Fruit fly (Drosophila melanogaster) whole organism, adult: Measurements from ENCODE around the gene CG9689.

ENCODE experiments used
- CG11617 ChIP-seq: fragments of 200-800 bp; sonication (Bioruptor generic); optimal IDR thresholded peaks from 2 replicates; lab custom pipeline; 2017; ENCODE audit warnings: mild to moderate bottlenecking, missing biosample characterization, missing genetic modification reagents, missing genetic modification characterization
- CG12768 ChIP-seq: fragments of 200-800 bp; sonication (Bioruptor generic); optimal IDR thresholded peaks from 2 replicates; lab custom pipeline; 2017; ENCODE audit warnings: missing biosample characterization, missing genetic modification characterization, mild to moderate bottlenecking, moderate library complexity, missing genetic modification reagents
- CG14711 ChIP-seq: fragments of 200-800 bp; sonication (Bioruptor generic); optimal IDR thresholded peaks from 2 replicates; lab custom pipeline; 2018; ENCODE audit warnings: missing biosample characterization, mild to moderate bottlenecking, missing genetic modification characterization, moderate library complexity
- CG1620 ChIP-seq: fragments of 200-800 bp; sonication (Bioruptor generic); optimal IDR thresholded peaks from 2 replicates; lab custom pipeline; 2016; ENCODE audit warnings: missing biosample characterization, missing genetic modification characterization
- CG33017 ChIP-seq: fragments of 200-800 bp; sonication (Bioruptor generic); optimal IDR thresholded peaks from 2 replicates; lab custom pipeline; 2018; ENCODE audit warnings: missing biosample characterization, mild to moderate bottlenecking, missing genetic modification characterization, moderate library complexity
- CG5204 ChIP-seq: fragments of 200-800 bp; sonication (Bioruptor generic); optimal IDR thresholded peaks from 2 replicates; lab custom pipeline; 2016; ENCODE audit warnings: missing biosample characterization, missing genetic modification characterization
- CG7045 ChIP-seq: fragments of 200-800 bp; sonication (Bioruptor generic); optimal IDR thresholded peaks from 2 replicates; lab custom pipeline; 2017; ENCODE audit warnings: missing biosample characterization, mild to moderate bottlenecking, missing genetic modification characterization
- CG7101 ChIP-seq: fragments of 200-800 bp; sonication (Bioruptor generic); optimal IDR thresholded peaks from 2 replicates; lab custom pipeline; 2018; ENCODE audit warnings: missing biosample characterization, mild to moderate bottlenecking, missing genetic modification characterization, moderate library complexity
- Clk ChIP-seq: fragments of 200-800 bp; sonication (Bioruptor generic); optimal IDR thresholded peaks from 2 replicates; lab custom pipeline; 2017; ENCODE audit warnings: missing biosample characterization, missing genetic modification characterization
- Crg-1 ChIP-seq: fragments of 200-800 bp; sonication (Bioruptor generic); optimal IDR thresholded peaks from 2 replicates; lab custom pipeline; 2016; ENCODE audit warnings: missing biosample characterization, missing genetic modification characterization
- Hr96 ChIP-seq: fragments of 200-800 bp; sonication (Bioruptor generic); optimal IDR thresholded peaks from 2 replicates; lab custom pipeline; 2016; ENCODE audit warnings: missing biosample characterization, missing genetic modification characterization
- Mnt ChIP-seq: fragments of 200-800 bp; sonication (Bioruptor generic); optimal IDR thresholded peaks from 2 replicates; lab custom pipeline; 2016; ENCODE audit warnings: missing biosample characterization, mild to moderate bottlenecking, missing genetic modification characterization
- bab1 ChIP-seq: fragments of 200-800 bp; sonication (Bioruptor generic); optimal IDR thresholded peaks from 3 replicates; lab custom pipeline; 2019; ENCODE audit warnings: missing biosample characterization, mild to moderate bottlenecking, missing genetic modification characterization, moderate library complexity
- cic ChIP-seq: fragments of 200-800 bp; sonication (Bioruptor generic); optimal IDR thresholded peaks from 2 replicates; lab custom pipeline; 2017; ENCODE audit warnings: missing biosample characterization, mild to moderate bottlenecking, missing genetic modification characterization, moderate library complexity
- cnc ChIP-seq, 2 experiments: fragments of >200 bp; optimal IDR thresholded peaks; 2 replicates each; lab custom pipeline; 2017
- kay ChIP-seq: fragments of 200-800 bp; sonication (Bioruptor generic); peaks from one replicate; lab custom pipeline; 2016; ENCODE audit warnings: missing biosample characterization, missing genetic modification characterization, borderline replicate concordance
- ovo ChIP-seq: fragments of 200-800 bp; sonication (Bioruptor generic); optimal IDR thresholded peaks from 2 replicates; lab custom pipeline; 2016; ENCODE audit warnings: missing biosample characterization, missing genetic modification characterization
- pad ChIP-seq: fragments of 200-800 bp; sonication (Bioruptor generic); optimal IDR thresholded peaks from 3 replicates; lab custom pipeline; 2017; ENCODE audit warnings: missing biosample characterization, missing genetic modification characterization, mild to moderate bottlenecking, moderate library complexity, missing genetic modification reagents
- tj ChIP-seq: fragments of 200-800 bp; sonication (Bioruptor generic); optimal IDR thresholded peaks from 3 replicates; lab custom pipeline; 2017; ENCODE audit warnings: missing biosample characterization, mild to moderate bottlenecking, missing genetic modification characterization, moderate library complexity
- toe ChIP-seq: fragments of 200-800 bp; sonication (Bioruptor generic); optimal IDR thresholded peaks from 2 replicates; lab custom pipeline; 2016; ENCODE audit warnings: missing biosample characterization, missing genetic modification characterization

CG9689 gene

dm6 chrX:9875948-9876853 lies 5.6 kb upstream of the CG9689 start, which contains the start of gene CG15247:
Gene CG15247, minus strand, starts transcription at chrX:9876672.
- TF ChIP-seq cic (no peak), CG5204 (no peak), CG14711 (tag; lab: Kevin White, UChicago) (peak; percentile 12), CG33017 (no peak), CG7101 (peak; percentile 37), pad (GFP tag; lab: Kevin White, UChicago) (no peak)

- TF ChIP-seq CG14711 (tag; lab: Kevin White, UChicago) (no peak), Mnt (GFP tag; lab: Kevin White, UChicago) (no peak)
Measured at dm6 chrX:9877240-9877639, 4.5 kb upstream of the CG9689 start.

dm6 chrX:9878125-9878524 lies 3.6 kb upstream of the CG9689 start, which contains the start of gene CG1468:
Gene CG1468, plus strand, starts transcription at chrX:9878422.
- TF ChIP-seq toe (GFP tag; lab: Kevin White, UChicago) (no peak), Crg-1 (no peak), pad (GFP tag; lab: Kevin White, UChicago) (no peak), Clk (no peak), cic (no peak), cnc (optimal IDR thresholded peaks at IDR 0.05; lab: Kevin White, UChicago) (no peak), CG12768 (no peak), bab1 (GFP tag; lab: Kevin White, UChicago) (no peak), CG7101 (no peak), CG14711 (tag; lab: Kevin White, UChicago) (no peak), ovo (GFP tag; lab: Kevin White, UChicago) (no peak), CG1620 (no peak), tj (GFP tag; lab: Kevin White, UChicago) (no peak), kay (GFP tag; lab: Kevin White, UChicago) (no peak), CG33017 (no peak), CG7045 (GFP tag; lab: Kevin White, UChicago) (no peak)

- no peak for TF ChIP-seq bab1 (GFP tag; lab: Kevin White, UChicago)
- TF ChIP-seq Crg-1, result no peak
- TF ChIP-seq CG7101, result no peak
- TF ChIP-seq CG11617 (GFP tag; lab: Kevin White, UChicago), result no peak
- TF ChIP-seq Hr96 (GFP tag; lab: Kevin White, UChicago), result no peak
- no peak for TF ChIP-seq ovo (GFP tag; lab: Kevin White, UChicago)
- no peak for TF ChIP-seq Mnt (GFP tag; lab: Kevin White, UChicago)
- no peak for TF ChIP-seq cnc (optimal IDR thresholded peaks at IDR 0.05; lab: Kevin White, UChicago)
- no peak for TF ChIP-seq tj (GFP tag; lab: Kevin White, UChicago)
- TF ChIP-seq CG7045 (GFP tag; lab: Kevin White, UChicago), result no peak
Measured at dm6 chrX:9879570-9879969, 2.2 kb upstream of the CG9689 start, which contains the start of gene CG9686. Gene CG9686, plus strand, starts transcription at chrX:9879870.

DNA sequence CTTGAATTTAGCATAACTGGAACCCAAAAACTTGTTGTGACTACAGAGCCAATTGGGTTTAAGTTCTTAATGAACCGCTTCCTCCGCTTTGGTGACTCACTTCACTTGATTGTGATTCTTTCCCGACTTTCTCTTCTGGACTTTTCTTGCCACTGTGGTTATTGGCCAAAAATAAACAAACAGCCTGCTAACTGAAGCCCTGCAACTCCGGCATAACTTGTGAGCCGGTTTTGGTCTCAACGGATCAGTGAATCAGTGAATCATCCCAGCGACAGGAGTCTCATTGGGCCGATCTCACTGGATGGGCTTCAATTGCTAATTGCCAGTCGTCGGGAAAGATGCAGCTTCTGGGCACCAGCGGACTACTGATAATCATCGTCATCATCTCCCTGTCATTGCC lies 1.1 kb downstream of the CG9689 start:
- TF ChIP-seq CG12768, result no peak
- TF ChIP-seq CG5204, result no peak
- no peak for TF ChIP-seq bab1 (GFP tag; lab: Kevin White, UChicago)
- TF ChIP-seq Crg-1, result no peak
- TF ChIP-seq toe (GFP tag; lab: Kevin White, UChicago), result no peak
- no peak for TF ChIP-seq Hr96 (GFP tag; lab: Kevin White, UChicago)
- TF ChIP-seq CG7045 (GFP tag; lab: Kevin White, UChicago), result no peak
- TF ChIP-seq CG1620, result no peak
- no peak for TF ChIP-seq CG14711 (tag; lab: Kevin White, UChicago)

DNA sequence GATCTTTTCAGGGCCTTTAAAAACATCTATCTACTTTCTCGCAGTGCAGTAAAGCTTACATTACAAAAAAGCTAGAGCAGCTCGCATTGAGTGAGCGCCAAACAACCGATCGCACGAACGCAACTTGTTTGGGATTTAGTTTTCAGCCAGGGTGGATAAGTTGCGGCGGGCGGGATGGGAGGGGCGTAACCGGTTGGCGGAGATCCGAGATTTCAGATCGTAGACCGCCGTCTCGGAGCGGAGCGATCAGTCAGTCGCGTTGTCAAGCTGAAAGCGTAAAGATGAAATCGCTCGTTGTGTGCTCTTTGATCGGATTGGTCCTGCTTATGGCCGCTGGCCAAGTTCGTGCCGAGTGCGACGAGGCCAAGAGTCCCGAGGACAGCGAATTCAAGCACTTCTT lies 2.5 kb downstream of the CG9689 start, which contains the start of gene CG9691:
CG9691 (plus strand) TSS at position 222 of the 400 bp plus-strand sequence.
- TF ChIP-seq tj (GFP tag; lab: Kevin White, UChicago) (no peak), CG12768 (no peak), CG33017 (no peak), bab1 (GFP tag; lab: Kevin White, UChicago) (no peak), CG14711 (tag; lab: Kevin White, UChicago) (no peak), cic (no peak), CG7101 (no peak), ovo (GFP tag; lab: Kevin White, UChicago) (no peak)

DNA sequence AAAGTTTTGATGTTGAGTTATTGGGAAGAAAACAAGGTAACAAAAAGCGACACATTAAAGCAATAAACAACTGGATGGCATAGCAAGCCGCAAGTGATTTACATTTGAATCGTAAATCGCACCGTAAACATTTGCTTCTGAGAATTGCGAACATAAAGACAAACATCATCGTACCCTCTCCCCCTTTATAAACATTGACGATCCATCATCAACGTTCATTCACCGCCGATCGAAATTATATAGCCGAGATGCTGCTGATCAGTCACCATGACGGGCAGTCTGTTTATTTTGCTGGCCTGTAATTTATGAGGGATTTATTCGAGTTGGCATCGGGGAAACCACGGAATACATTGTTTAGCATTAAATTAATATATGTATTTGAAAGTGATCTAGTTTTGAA lies 3.6 kb downstream of the CG9689 start:
- TF ChIP-seq tj (GFP tag; lab: Kevin White, UChicago) (no peak), cnc (optimal IDR thresholded peaks at IDR 0.05; lab: Kevin White, UChicago) (no peak), CG12768 (no peak), pad (GFP tag; lab: Kevin White, UChicago) (no peak), CG11617 (GFP tag; lab: Kevin White, UChicago) (no peak), CG7045 (GFP tag; lab: Kevin White, UChicago) (no peak), toe (GFP tag; lab: Kevin White, UChicago) (no peak), CG7101 (no peak), CG14711 (tag; lab: Kevin White, UChicago) (no peak)
